Fruit fly (Drosophila melanogaster) whole organism, prepupa: ENCODE data around the gene CG10317.

Experiments
- CG8319 ChIP-seq: fragments of 200-800 bp; sonication (Bioruptor generic); optimal IDR thresholded peaks from 3 replicates; lab custom pipeline; 2016; ENCODE audit warnings: missing biosample characterization, missing genetic modification characterization
- CG8632 ChIP-seq: fragments of 200-800 bp; sonication (Bioruptor generic); optimal IDR thresholded peaks from 3 replicates; lab custom pipeline; 2016; ENCODE audit warnings: missing biosample characterization, missing genetic modification characterization
- Eip75B ChIP-seq: fragments of 200-800 bp; sonication (Bioruptor generic); optimal IDR thresholded peaks from 3 replicates; lab custom pipeline; 2016; ENCODE audit warnings: missing biosample characterization, missing genetic modification characterization
- Eip78C ChIP-seq: fragments of 200-800 bp; sonication (Bioruptor generic); peaks from one replicate; lab custom pipeline; 2016; ENCODE audit warnings: missing biosample characterization, missing genetic modification characterization
- Eip93F ChIP-seq: fragments of 200-800 bp; sonication (Bioruptor generic); optimal IDR thresholded peaks from 2 replicates; lab custom pipeline; 2016; ENCODE audit warnings: missing biosample characterization, mild to moderate bottlenecking, missing genetic modification characterization
- Lpt ChIP-seq: fragments of 200-800 bp; sonication (Bioruptor generic); optimal IDR thresholded peaks from 3 replicates; lab custom pipeline; 2016; ENCODE audit warnings: missing biosample characterization, missing genetic modification characterization
- OdsH ChIP-seq: fragments of 200-800 bp; sonication (Bioruptor generic); optimal IDR thresholded peaks from 3 replicates; lab custom pipeline; 2016; ENCODE audit warnings: missing biosample characterization, missing genetic modification characterization
- Sox102F ChIP-seq: fragments of 200-800 bp; sonication (Bioruptor generic); optimal IDR thresholded peaks from 2 replicates; lab custom pipeline; 2016; ENCODE audit warnings: missing biosample characterization, mild to moderate bottlenecking, missing genetic modification characterization
- lz ChIP-seq: fragments of 200-800 bp; sonication (Bioruptor generic); optimal IDR thresholded peaks from 3 replicates; lab custom pipeline; 2016; ENCODE audit warnings: missing biosample characterization, missing genetic modification characterization
- net ChIP-seq: fragments of 200-800 bp; sonication (Bioruptor generic); optimal IDR thresholded peaks from 3 replicates; lab custom pipeline; 2016; ENCODE audit warnings: missing biosample characterization, missing genetic modification characterization
- ss ChIP-seq, 2 experiments: fragments of 200-800 bp; sonication (Bioruptor generic); optimal IDR thresholded peaks; 2 replicates in 1 of 2; 3 replicates in 1 of 2; lab custom pipeline; 2017 to 2018; ENCODE audit warnings: mild to moderate bottlenecking in 2 of 2, missing biosample characterization in 2 of 2, missing genetic modification characterization in 2 of 2, moderate library complexity in 1 of 2

DNA sequence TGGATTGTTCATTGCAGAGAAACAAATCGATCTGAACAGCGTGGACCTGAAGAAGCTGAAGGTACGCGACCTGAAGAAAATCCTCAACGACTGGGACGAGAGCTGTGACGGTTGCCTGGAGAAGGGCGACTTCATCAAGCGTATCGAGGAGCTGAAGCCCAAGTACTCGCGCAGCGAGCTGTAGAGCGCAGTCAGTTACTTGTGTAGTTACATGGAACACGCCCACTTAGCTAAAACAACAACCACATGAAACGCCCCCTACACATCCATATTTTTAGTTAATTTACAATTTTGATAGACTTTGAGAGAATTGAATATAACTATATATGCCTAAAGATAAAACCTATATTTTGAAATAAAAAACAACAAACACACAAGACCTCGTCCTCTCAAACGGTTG lies 19.9 kb downstream of the CG10317 start:
- no peak for TF ChIP-seq Eip78C (GFP tag; lab: Kevin White, UChicago)
- no peak for TF ChIP-seq Eip93F (GFP tag; lab: Kevin White, UChicago)
- no peak for TF ChIP-seq Eip75B (GFP tag; lab: Kevin White, UChicago)
- TF ChIP-seq lz (GFP tag; lab: Kevin White, UChicago): no peak
- no peak for TF ChIP-seq CG8319
- no peak for TF ChIP-seq OdsH (GFP tag; lab: Kevin White, UChicago)
- TF ChIP-seq net (GFP tag; lab: Kevin White, UChicago): no peak
- no peak for TF ChIP-seq Lpt (GFP tag; lab: Kevin White, UChicago)
- TF ChIP-seq ss (GFP tag; optimal IDR thresholded peaks at IDR 0.05; lab: Kevin White, UChicago): no peak
- no peak for TF ChIP-seq CG8632 (GFP tag; lab: Kevin White, UChicago)
- TF ChIP-seq Sox102F (GFP tag; lab: Kevin White, UChicago): no peak
